Worm (Caenorhabditis elegans): Measurements from ENCODE around the gene crp-1.

- no peak for TF ChIP-seq flt-1 (GFP tag; IDR thresholded peaks at IDR 0.05)
- no peak for TF ChIP-seq T22C8.4 (GFP tag; IDR thresholded peaks at IDR 0.05)
- TF ChIP-seq tab-1 (GFP tag; IDR thresholded peaks at IDR 0.05), result no peak
- no peak for TF ChIP-seq klf-2 (GFP tag; conservative IDR thresholded peaks at IDR 0.05)
- TF ChIP-seq ref-1 (GFP tag; conservative IDR thresholded peaks at IDR 0.05), result no peak
Measured at ce11 chrV:10474040-10474439, 4.3 kb upstream of the crp-1 start.

Measured in whole organism, midembryonic.